Worm (Caenorhabditis elegans): Measurements from ENCODE around the gene nhr-236.

Gene nhr-236

DNA sequence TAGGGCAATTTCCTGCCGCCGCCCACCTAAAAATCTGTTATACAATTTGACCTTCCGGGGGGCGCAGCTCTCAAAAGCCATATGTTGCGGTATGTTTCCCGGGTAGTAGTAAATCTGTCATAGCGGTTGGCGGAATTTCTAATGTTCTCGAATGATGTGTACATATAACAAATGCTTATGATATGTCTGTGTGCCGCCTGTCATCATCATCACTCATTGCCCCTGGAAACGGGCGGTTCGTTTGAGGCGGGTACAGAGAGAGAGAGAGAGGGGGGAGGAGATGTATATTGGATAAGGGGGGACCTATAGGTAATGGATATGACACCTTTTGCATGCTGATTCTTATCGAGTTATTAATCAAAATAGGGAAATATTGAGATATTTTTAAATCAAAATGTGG is 32.8 kb downstream of the nhr-236 start:
- TF ChIP-seq attf-4 (tag; optimal IDR thresholded peaks at IDR 0.05) (no peak), nhr-10 (tag; optimal IDR thresholded peaks at IDR 0.05) (no peak), T26A8.4 (GFP tag; IDR thresholded peaks at IDR 0.05) (no peak), T20F7.1 (GFP tag; optimal IDR thresholded peaks at IDR 0.05) (no peak), aly-2 (tag; optimal IDR thresholded peaks at IDR 0.05) (no peak), nhr-48 (tag; optimal IDR thresholded peaks at IDR 0.05) (no peak), nhr-237 (tag; optimal IDR thresholded peaks at IDR 0.05) (no peak), lir-3 (tag; optimal IDR thresholded peaks at IDR 0.05) (no peak), mxl-2 (GFP tag; conservative IDR thresholded peaks at IDR 0.05) (no peak), dmd-6 (GFP tag; IDR thresholded peaks at IDR 0.05) (no peak), vab-7 (GFP tag; IDR thresholded peaks at IDR 0.05) (no peak), mep-1 (tag; optimal IDR thresholded peaks at IDR 0.05) (no peak)

DNA sequence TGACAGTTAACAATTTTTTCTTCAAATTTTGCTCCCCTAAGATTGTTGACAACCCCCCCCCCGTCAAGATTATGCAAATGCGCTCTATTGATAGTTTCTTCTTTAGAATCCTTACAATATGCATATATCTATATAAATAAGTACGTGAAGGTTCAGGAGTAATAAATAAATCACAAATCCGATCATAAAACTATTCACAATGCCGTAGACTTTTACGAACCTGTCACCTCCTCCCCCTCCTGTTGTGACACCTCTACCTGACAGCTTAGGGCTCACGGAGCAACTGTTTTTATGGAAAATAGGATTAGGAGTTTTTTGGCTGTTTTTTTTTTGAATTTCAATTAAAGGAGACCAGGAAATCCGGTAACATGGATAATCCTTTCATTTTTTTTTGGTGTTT is 37.3 kb downstream of the nhr-236 start:
- TF ChIP-seq fos-1 (tag; optimal IDR thresholded peaks at IDR 0.05) (no peak), mes-2 (tag; optimal IDR thresholded peaks at IDR 0.05; ENCODE audit: poor library complexity, severe bottlenecking) (no peak), ztf-7 (tag; optimal IDR thresholded peaks at IDR 0.05) (no peak), zag-1 (tag; optimal IDR thresholded peaks at IDR 0.05) (no peak), ceh-28 (tag; optimal IDR thresholded peaks at IDR 0.05) (no peak), egl-43 (GFP tag; IDR thresholded peaks at IDR 0.05) (no peak), zip-2 (tag; optimal IDR thresholded peaks at IDR 0.05) (no peak), madf-9 (GFP tag; conservative IDR thresholded peaks at IDR 0.05) (no peak), D1046.2 (GFP tag; IDR thresholded peaks at IDR 0.05) (no peak), mxl-2 (GFP tag; conservative IDR thresholded peaks at IDR 0.05) (no peak), nhr-28 (tag; optimal IDR thresholded peaks at IDR 0.05) (no peak), ceh-44 (GFP tag; IDR thresholded peaks at IDR 0.05) (no peak), cey-2 (tag; optimal IDR thresholded peaks at IDR 0.05; ENCODE audit: borderline replicate concordance, insufficient read depth) (no peak), F49E8.2 (tag; optimal IDR thresholded peaks at IDR 0.05; ENCODE audit: borderline replicate concordance) (no peak), dmd-6 (GFP tag; IDR thresholded peaks at IDR 0.05) (no peak), ceh-20 (GFP tag; IDR thresholded peaks at IDR 0.05) (no peak), lin-13 (GFP tag; optimal IDR thresholded peaks at IDR 0.05) (no peak), ctbp-1 (GFP tag; IDR thresholded peaks at IDR 0.05) (no peak), lin-38 (GFP tag; IDR thresholded peaks at IDR 0.05) (no peak), ZK546.5 (tag; optimal IDR thresholded peaks at IDR 0.05) (no peak)

DNA sequence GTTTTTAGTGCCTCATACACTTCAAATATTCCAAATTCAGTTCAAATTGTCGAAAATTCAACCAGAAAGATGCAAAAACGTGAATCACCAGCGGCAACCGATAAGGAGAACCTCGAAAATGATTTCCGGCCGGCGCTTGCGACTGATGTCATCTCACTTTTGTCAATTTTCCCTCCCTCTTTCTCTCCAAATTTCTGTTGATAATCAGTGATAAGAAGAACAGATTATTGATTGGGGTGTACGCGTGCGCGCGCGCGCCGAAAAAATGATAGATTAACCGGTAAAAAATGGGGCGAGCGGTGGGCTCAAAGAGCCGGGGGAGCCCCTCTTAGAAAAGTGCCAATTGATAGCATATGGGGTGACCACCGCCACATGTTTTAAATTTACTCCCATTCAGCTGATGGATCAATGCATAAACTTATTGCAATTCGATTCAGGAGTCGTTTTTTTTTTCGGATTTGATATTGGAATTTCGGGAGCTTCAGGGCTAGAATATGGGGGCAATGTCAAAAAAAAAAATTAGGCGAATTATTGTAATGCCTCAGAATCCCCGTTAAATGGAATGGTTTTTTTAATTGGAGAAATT is 44.9 kb downstream of the nhr-236 start:
- TF ChIP-seq ztf-7 (tag; optimal IDR thresholded peaks at IDR 0.05) (no peak), ceh-62 (tag; optimal IDR thresholded peaks at IDR 0.05) (no peak), Y105C5A.15 (GFP tag; IDR thresholded peaks at IDR 0.05) (no peak), zip-11 (GFP tag; IDR thresholded peaks at IDR 0.05) (no peak), D1046.2 (GFP tag; IDR thresholded peaks at IDR 0.05) (no peak), Y48G9A.11 (GFP tag; IDR thresholded peaks at IDR 0.05) (no peak), snpc-4 (tag; optimal IDR thresholded peaks at IDR 0.05) (no peak), R02D3.7 (tag; optimal IDR thresholded peaks at IDR 0.05) (no peak), nhr-10 (tag; optimal IDR thresholded peaks at IDR 0.05) (no peak), nhr-6 (tag; optimal IDR thresholded peaks at IDR 0.05) (no peak), attf-4 (tag; optimal IDR thresholded peaks at IDR 0.05) (no peak), aly-2 (tag; optimal IDR thresholded peaks at IDR 0.05) (no peak), pqm-1 (tag; optimal IDR thresholded peaks at IDR 0.05) (peak; percentile 88), nhr-77 (tag; optimal IDR thresholded peaks at IDR 0.05) (peak; percentile 41), hlh-11 (tag; optimal IDR thresholded peaks at IDR 0.05) (peak; percentile 66), tra-1 (GFP tag; IDR thresholded peaks at IDR 0.05) (no peak), nhr-237 (tag; optimal IDR thresholded peaks at IDR 0.05) (no peak), hlh-30 (tag; optimal IDR thresholded peaks at IDR 0.05; ENCODE audit: insufficient read depth) (peak; percentile 37), nhr-111 (GFP tag; optimal IDR thresholded peaks at IDR 0.05) (no peak), unc-130 (GFP tag; optimal IDR thresholded peaks at IDR 0.05) (no peak), ceh-44 (GFP tag; IDR thresholded peaks at IDR 0.05) (no peak), set-16 (GFP tag; IDR thresholded peaks at IDR 0.05) (peak; percentile 34; the same call in 1 of the 2 replicates), F37D6.2 (tag; optimal IDR thresholded peaks at IDR 0.05) (no peak), hmg-1.1 (GFP tag; IDR thresholded peaks at IDR 0.05) (0 out of 2 replicates have a peak, but pooled peaks have one; percentile 21), ztf-11 (tag; optimal IDR thresholded peaks at IDR 0.05) (no peak), lin-1 (GFP tag; IDR thresholded peaks at IDR 0.05) (peak; percentile 71; the same call in 1 of the 2 replicates)

Measured in whole organism, L4 larva.